Fruit fly (Drosophila melanogaster): ENCODE results near the gene hng3.
A peak's percentile ranks its signal among the peaks of the same experiment; 100 is the strongest.

The hng3 gene

dm6 chr3L:799837-800513, 44.7 kb upstream of the hng3 start (continued):
- peak; percentile 66 for TF ChIP-seq ara (GFP tag; IDR thresholded peaks at IDR 0.05)
- TF ChIP-seq fd102C (GFP tag; optimal IDR thresholded peaks at IDR 0.05): no peak
- TF ChIP-seq gce (GFP tag; IDR thresholded peaks at IDR 0.05): peak; percentile 43; the same call in 1 of the 3 replicates
- TF ChIP-seq Atf6 (GFP tag; IDR thresholded peaks at IDR 0.05): no peak
- no peak for TF ChIP-seq Atf-2 (GFP tag; optimal IDR thresholded peaks at IDR 0.05)
- no peak for TF ChIP-seq tio (GFP tag; optimal IDR thresholded peaks at IDR 0.05)
- TF ChIP-seq Fer3 (tag; optimal IDR thresholded peaks at IDR 0.05): no peak
- no peak for TF ChIP-seq CG8944 (GFP tag; optimal IDR thresholded peaks at IDR 0.05)
- peak; percentile 44 for TF ChIP-seq CG3407 (GFP tag; optimal IDR thresholded peaks at IDR 0.05)
- no peak for TF ChIP-seq inv (GFP tag; IDR thresholded peaks at IDR 0.05; ENCODE audit: partially characterized antibody)
- no peak for TF ChIP-seq YL-1 (GFP tag; optimal IDR thresholded peaks at IDR 0.05)
- TF ChIP-seq Ada2b (GFP tag; IDR thresholded peaks at IDR 0.05): peak; percentile 49; the same call in 1 of the 2 replicates
- TF ChIP-seq CG17186 (GFP tag; optimal IDR thresholded peaks at IDR 0.05): no peak
- peak; percentile 8 for TF ChIP-seq CG1602 (GFP tag; optimal IDR thresholded peaks at IDR 0.05)
- no peak for TF ChIP-seq seq (GFP tag; IDR thresholded peaks at IDR 0.05)
- peak; percentile 42; the same call in 1 of the 2 replicates for TF ChIP-seq ssp (GFP tag; IDR thresholded peaks at IDR 0.05)
- TF ChIP-seq slbo (GFP tag; IDR thresholded peaks at IDR 0.05): 0 out of 2 replicates have a peak, but pooled peaks have one; percentile 7
- TF ChIP-seq H15 (GFP tag; IDR thresholded peaks at IDR 0.05): no peak
- TF ChIP-seq CG13287 (GFP tag; IDR thresholded peaks at IDR 0.05; ENCODE audit: partially characterized antibody): no peak
- no peak for TF ChIP-seq CG33557 (GFP tag; optimal IDR thresholded peaks at IDR 0.05)
- TF ChIP-seq MBD-R2 (GFP tag; IDR thresholded peaks at IDR 0.05): no peak
- peak; percentile 35 for TF ChIP-seq CG7839 (tag; optimal IDR thresholded peaks at IDR 0.05)
- peak; percentile 13 for TF ChIP-seq CG10209 (GFP tag; optimal IDR thresholded peaks at IDR 0.05)
- no peak; the same call in 1 of the 2 replicates for TF ChIP-seq gt (GFP tag; IDR thresholded peaks at IDR 0.05)
- TF ChIP-seq lbe (GFP tag; optimal IDR thresholded peaks at IDR 0.05): peak; percentile 48
- TF ChIP-seq cg (GFP tag; optimal IDR thresholded peaks at IDR 0.05): no peak
- no peak for TF ChIP-seq CG8281 (tag; optimal IDR thresholded peaks at IDR 0.05)
- TF ChIP-seq Asciz (GFP tag; optimal IDR thresholded peaks at IDR 0.05): peak; percentile 28
- TF ChIP-seq CG10543 (GFP tag; optimal IDR thresholded peaks at IDR 0.05): no peak
- peak; percentile 48 for TF ChIP-seq nmo (GFP tag; optimal IDR thresholded peaks at IDR 0.05)
- TF ChIP-seq CG30020 (tag; optimal IDR thresholded peaks at IDR 0.05): no peak
- TF ChIP-seq CG1233 (GFP tag; optimal IDR thresholded peaks at IDR 0.05): no peak
- TF ChIP-seq CG14860 (GFP tag; IDR thresholded peaks at IDR 0.05; ENCODE audit: partially characterized antibody): no peak
- TF ChIP-seq schlank (tag; optimal IDR thresholded peaks at IDR 0.05): no peak
- TF ChIP-seq sd (tag; optimal IDR thresholded peaks at IDR 0.05): peak; percentile 37
- peak; percentile 9 to 30 for TF ChIP-seq chif (GFP tag; optimal IDR thresholded peaks at IDR 0.05)
- TF ChIP-seq Blimp-1 (GFP tag; optimal IDR thresholded peaks at IDR 0.05): peak; percentile 75
- no peak for TF ChIP-seq emc (GFP tag; optimal IDR thresholded peaks at IDR 0.05)
- 0 out of 2 replicates have a peak, but pooled peaks have one; percentile 17 for TF ChIP-seq CG10959 (GFP tag; IDR thresholded peaks at IDR 0.05)
- TF ChIP-seq Pdp1 (GFP tag; optimal IDR thresholded peaks at IDR 0.05): peak; percentile 2 to 30
- peak; percentile 5 for TF ChIP-seq CG13424 (tag; optimal IDR thresholded peaks at IDR 0.05)
- TF ChIP-seq CG30403 (GFP tag; optimal IDR thresholded peaks at IDR 0.05): peak; percentile 28
- TF ChIP-seq ci (GFP tag; IDR thresholded peaks at IDR 0.05): peak; percentile 82
- TF ChIP-seq Nf-YC (tag; optimal IDR thresholded peaks at IDR 0.05): no peak
- no peak for TF ChIP-seq ftz-f1 (GFP tag; optimal IDR thresholded peaks at IDR 0.05)
- no peak for TF ChIP-seq CG9797 (GFP tag; optimal IDR thresholded peaks at IDR 0.05)
- TF ChIP-seq yki (optimal IDR thresholded peaks at IDR 0.05): no peak
- TF ChIP-seq dpn (GFP tag; optimal IDR thresholded peaks at IDR 0.05): peak in 1 of 2 experiments; percentile 11
- 0 out of 3 replicates have a peak, but pooled peaks have one; percentile 39 for TF ChIP-seq Mrtf (GFP tag; IDR thresholded peaks at IDR 0.05)

All from whole organism, embryonic.